Fruit fly (Drosophila melanogaster) S2 (cell line): ENCODE data around the gene CG7655.

Experiments
- CG8478 ChIP-seq: fragments of >200 bp; optimal IDR thresholded peaks from 2 replicates; lab custom pipeline; 2018
- CTCF ChIP-seq, 2 experiments: fragments of >200 bp; optimal IDR thresholded peaks; 2 replicates each; lab custom pipeline; 2018

- TF ChIP-seq CG8478 (lab: Kevin White, UChicago), result no peak
- TF ChIP-seq CTCF (optimal IDR thresholded peaks at IDR 0.05; lab: Kevin White, UChicago), result no peak
Measured at dm6 chr3R:17705140-17705539, 22.7 kb downstream of the CG7655 start.
